Worm (Caenorhabditis elegans): Measurements from ENCODE around the gene egl-44.

Gene egl-44

ce11 chrII:5942593-5942992 is 14.0 kb downstream of the egl-44 start, which contains the start of gene F28B12.1 (continued):
- TF ChIP-seq mep-1 (tag; optimal IDR thresholded peaks at IDR 0.05) (peak; percentile 44), C34B4.2 (tag; optimal IDR thresholded peaks at IDR 0.05) (no peak), egl-13 (tag; optimal IDR thresholded peaks at IDR 0.05) (no peak), ceh-82 (tag; optimal IDR thresholded peaks at IDR 0.05) (no peak), snu-23 (GFP tag; optimal IDR thresholded peaks at IDR 0.05) (peak; percentile 12), ceh-88 (GFP tag; IDR thresholded peaks at IDR 0.05) (no peak), nhr-90 (tag; optimal IDR thresholded peaks at IDR 0.05; ENCODE audit: poor library complexity) (no peak), pag-3 (tag; optimal IDR thresholded peaks at IDR 0.05; ENCODE audit: borderline replicate concordance, insufficient read depth) (no peak), grh-1 (GFP tag; IDR thresholded peaks at IDR 0.05) (no peak), lin-39 (tag; optimal IDR thresholded peaks at IDR 0.05) (no peak), unc-86 (tag; optimal IDR thresholded peaks at IDR 0.05) (no peak), hpl-2 (GFP tag; optimal IDR thresholded peaks at IDR 0.05) (no peak), ceh-8 (GFP tag; optimal IDR thresholded peaks at IDR 0.05) (no peak), dpl-1 (GFP tag; optimal IDR thresholded peaks at IDR 0.05) (no peak), nhr-11 (tag; optimal IDR thresholded peaks at IDR 0.05) (no peak), zag-1 (tag; optimal IDR thresholded peaks at IDR 0.05) (no peak), lsy-2 (tag; optimal IDR thresholded peaks at IDR 0.05) (peak in 1 of 2 experiments; percentile 21), nhr-12 (tag; optimal IDR thresholded peaks at IDR 0.05) (no peak), tbx-2 (tag; optimal IDR thresholded peaks at IDR 0.05) (no peak), irx-1 (tag; optimal IDR thresholded peaks at IDR 0.05) (no peak), snpc-4 (tag; optimal IDR thresholded peaks at IDR 0.05) (no peak), lin-35 (GFP tag; optimal IDR thresholded peaks at IDR 0.05) (no peak), ztf-4 (tag; optimal IDR thresholded peaks at IDR 0.05) (no peak), lin-13 (GFP tag; optimal IDR thresholded peaks at IDR 0.05) (no peak), F16B12.6 (tag; optimal IDR thresholded peaks at IDR 0.05) (no peak), fkh-4 (tag; optimal IDR thresholded peaks at IDR 0.05; ENCODE audit: borderline replicate concordance) (no peak), rnt-1 (tag; optimal IDR thresholded peaks at IDR 0.05) (no peak), elt-2 (tag; optimal IDR thresholded peaks at IDR 0.05) (no peak), alr-1 (tag; optimal IDR thresholded peaks at IDR 0.05; ENCODE audit: borderline replicate concordance) (no peak), tlp-1 (tag; optimal IDR thresholded peaks at IDR 0.05) (no peak)

ce11 chrII:5944268-5944667 is 15.7 kb downstream of the egl-44 start, which contains the start of gene B0034.2:
Gene B0034.2, minus strand, starts transcription at chrII:5944368.
- TF ChIP-seq mep-1 (tag; optimal IDR thresholded peaks at IDR 0.05) (no peak), skn-1 (tag; optimal IDR thresholded peaks at IDR 0.05) (no peak), rnt-1 (tag; optimal IDR thresholded peaks at IDR 0.05) (no peak), hlh-4 (tag; optimal IDR thresholded peaks at IDR 0.05) (no peak), lin-15B (tag; optimal IDR thresholded peaks at IDR 0.05) (no peak), pax-3 (tag; optimal IDR thresholded peaks at IDR 0.05) (no peak), nhr-47 (tag; optimal IDR thresholded peaks at IDR 0.05) (no peak), nhr-237 (tag; optimal IDR thresholded peaks at IDR 0.05) (no peak), nhr-85 (tag) (no peak), egl-27 (tag; optimal IDR thresholded peaks at IDR 0.05) (no peak), fkh-8 (tag; optimal IDR thresholded peaks at IDR 0.05) (no peak), grh-1 (GFP tag; IDR thresholded peaks at IDR 0.05) (no peak), tlp-1 (tag; optimal IDR thresholded peaks at IDR 0.05) (no peak), pqm-1 (tag; optimal IDR thresholded peaks at IDR 0.05) (no peak), ceh-63 (GFP tag; optimal IDR thresholded peaks at IDR 0.05) (no peak), dsc-1 (tag; optimal IDR thresholded peaks at IDR 0.05) (no peak), lir-3 (tag; optimal IDR thresholded peaks at IDR 0.05; ENCODE audit: poor library complexity) (no peak), ceh-90 (tag; optimal IDR thresholded peaks at IDR 0.05) (no peak), egl-13 (tag; optimal IDR thresholded peaks at IDR 0.05) (no peak), dpl-1 (GFP tag; optimal IDR thresholded peaks at IDR 0.05) (no peak)
